Worm (Caenorhabditis elegans) whole organism, late embryonic: ENCODE data around the gene tbb-1.

Experiments used
- ama-1 ChIP-seq: fragments of 150-350 bp; optimal IDR thresholded peaks from 2 replicates; lab custom pipeline; 2014
- ets-4 ChIP-seq: sonication (generic microtip); optimal IDR thresholded peaks from 2 replicates; lab custom pipeline; 2016; ENCODE audit warnings: missing genetic modification characterization, missing compliant biosample characterization
- lin-11 ChIP-seq: fragments of 200-800 bp; sonication (Bioruptor generic); optimal IDR thresholded peaks from 2 replicates; lab custom pipeline; 2018; ENCODE audit warnings: mild to moderate bottlenecking, missing genetic modification characterization, missing compliant biosample characterization
- nfya-1 ChIP-seq: sonication (generic microtip); optimal IDR thresholded peaks from 2 replicates; lab custom pipeline; 2017; ENCODE audit warnings: missing genetic modification characterization, mild to moderate bottlenecking, missing compliant biosample characterization, antibody characterized with exemption, moderate library complexity
- ttx-3 ChIP-seq: sonication (generic microtip); optimal IDR thresholded peaks from 2 replicates; lab custom pipeline; 2016; ENCODE audit warnings: missing genetic modification reagents, missing genetic modification characterization, missing compliant biosample characterization
- unc-55 ChIP-seq: sonication (generic microtip); optimal IDR thresholded peaks from 2 replicates; lab custom pipeline; 2017; ENCODE audit warnings: missing biosample characterization, missing genetic modification reagents, missing genetic modification characterization

ce11 chrIII:10704499-10704898 is 37.7 kb downstream of the tbb-1 start:
- TF ChIP-seq ttx-3 (tag; lab: Kevin White, UChicago) (no peak), nfya-1 (tag; lab: Kevin White, UChicago) (no peak), lin-11 (tag; lab: Kevin White, UChicago) (no peak), ets-4 (no peak), ama-1 (no peak), unc-55 (GFP tag; lab: Kevin White, UChicago) (no peak)
